Fruit fly (Drosophila melanogaster): Measurements from ENCODE around the gene Nelf-A.

Nelf-A gene

dm6 chr3R:21223453-21224057 lies at the start of gene Nelf-A, which contains the start of gene CG3337 (continued):
- TF ChIP-seq CG3281 (GFP tag; optimal IDR thresholded peaks at IDR 0.05) = peak; percentile 51
- peak; percentile 59 for TF ChIP-seq CG12155 (GFP tag; optimal IDR thresholded peaks at IDR 0.05)
- TF ChIP-seq TFAM (GFP tag; optimal IDR thresholded peaks at IDR 0.05) = no peak
- peak; percentile 64 for TF ChIP-seq ERR (GFP tag; optimal IDR thresholded peaks at IDR 0.05)
- no peak for TF ChIP-seq gsb (GFP tag; IDR thresholded peaks at IDR 0.05)
- TF ChIP-seq CG6254 (GFP tag; optimal IDR thresholded peaks at IDR 0.05) = peak; percentile 84
- peak; percentile 26 for TF ChIP-seq kay (GFP tag; optimal IDR thresholded peaks at IDR 0.05)
- peak; percentile 80 for TF ChIP-seq Xbp1 (GFP tag; optimal IDR thresholded peaks at IDR 0.05)
- peak; percentile 66 for TF ChIP-seq CG6272 (GFP tag; IDR thresholded peaks at IDR 0.05)
- no peak for TF ChIP-seq bowl (GFP tag; IDR thresholded peaks at IDR 0.05)
- peak in 1 of 2 experiments; percentile 50 for TF ChIP-seq bsh (GFP tag; optimal IDR thresholded peaks at IDR 0.05)
- peak; percentile 63 for TF ChIP-seq eyg (GFP tag; optimal IDR thresholded peaks at IDR 0.05)
- TF ChIP-seq Mrtf (GFP tag; IDR thresholded peaks at IDR 0.05) = peak; percentile 60; the same call in 2 of the 3 replicates
- TF ChIP-seq CG6854 (GFP tag; optimal IDR thresholded peaks at IDR 0.05) = no peak
- no peak; the same call in 2 of the 3 replicates for TF ChIP-seq croc (GFP tag; conservative IDR thresholded peaks at IDR 0.05)
- peak; percentile 81 for TF ChIP-seq caup (GFP tag; optimal IDR thresholded peaks at IDR 0.05; ENCODE audit: severe bottlenecking)
- no peak for TF ChIP-seq Nf-YA (GFP tag; IDR thresholded peaks at IDR 0.05)
- peak; percentile 52 for TF ChIP-seq emc (GFP tag; optimal IDR thresholded peaks at IDR 0.05)
- no peak for TF ChIP-seq Hand (GFP tag; optimal IDR thresholded peaks at IDR 0.05)
- no peak for TF ChIP-seq sc (optimal IDR thresholded peaks at IDR 0.05)
- no peak for TF ChIP-seq sc (GFP tag; optimal IDR thresholded peaks at IDR 0.05)
- TF ChIP-seq CG8478 (optimal IDR thresholded peaks at IDR 0.05) = peak; percentile 57
- peak; percentile 27 for TF ChIP-seq en (GFP tag; optimal IDR thresholded peaks at IDR 0.05)
- peak; percentile 30 for TF ChIP-seq CG15269 (tag; optimal IDR thresholded peaks at IDR 0.05)
- 0 out of 3 replicates have a peak, but pooled peaks have one; percentile 34 for TF ChIP-seq CG2889 (GFP tag; IDR thresholded peaks at IDR 0.05)
- TF ChIP-seq knrl (GFP tag; IDR thresholded peaks at IDR 0.05; ENCODE audit: partially characterized antibody) = peak; percentile 83
- peak; percentile 72 for TF ChIP-seq ken (GFP tag; IDR thresholded peaks at IDR 0.05)
- peak; percentile 74 for TF ChIP-seq vfl (GFP tag; optimal IDR thresholded peaks at IDR 0.05)
- TF ChIP-seq CG30020 (tag; optimal IDR thresholded peaks at IDR 0.05) = no peak
- TF ChIP-seq ftz-f1 (GFP tag; optimal IDR thresholded peaks at IDR 0.05) = peak; percentile 60
- peak; percentile 53 for TF ChIP-seq CG31224 (GFP tag; IDR thresholded peaks at IDR 0.05)
- no peak; the same call in 2 of the 3 replicates for TF ChIP-seq CG17361 (GFP tag; IDR thresholded peaks at IDR 0.05)
- no peak; the same call in 2 of the 3 replicates for TF ChIP-seq Optix (GFP tag; IDR thresholded peaks at IDR 0.05)
- TF ChIP-seq wdn (GFP tag; IDR thresholded peaks at IDR 0.05) = no peak
- TF ChIP-seq Pdp1 (GFP tag; optimal IDR thresholded peaks at IDR 0.05) = peak; percentile 69 to 71
- TF ChIP-seq nom (GFP tag; optimal IDR thresholded peaks at IDR 0.05) = peak; percentile 4
- peak; percentile 86 for TF ChIP-seq CG2120 (GFP tag; optimal IDR thresholded peaks at IDR 0.05)
- no peak for TF ChIP-seq CG6654 (GFP tag; optimal IDR thresholded peaks at IDR 0.05)
- TF ChIP-seq CG6683 (GFP tag; optimal IDR thresholded peaks at IDR 0.05) = no peak
- TF ChIP-seq ro (GFP tag; IDR thresholded peaks at IDR 0.05) = no peak
- TF ChIP-seq CG15696 (tag; optimal IDR thresholded peaks at IDR 0.05) = peak; percentile 14
- peak; percentile 22 for TF ChIP-seq Neu2 (GFP tag; optimal IDR thresholded peaks at IDR 0.05; ENCODE audit: borderline replicate concordance)
- peak; percentile 75 for TF ChIP-seq trem (tag; optimal IDR thresholded peaks at IDR 0.05)
- peak; percentile 40 for TF ChIP-seq Atf3 (GFP tag; optimal IDR thresholded peaks at IDR 0.05)
- TF ChIP-seq Doc3 (GFP tag; IDR thresholded peaks at IDR 0.05; ENCODE audit: partially characterized antibody) = peak; percentile 55; the same call in 2 of the 3 replicates
- TF ChIP-seq fd3F (GFP tag; optimal IDR thresholded peaks at IDR 0.05) = peak; percentile 31
- TF ChIP-seq CG6689 (GFP tag; IDR thresholded peaks at IDR 0.05) = 0 out of 2 replicates have a peak, but pooled peaks have one; percentile 8
- no peak for TF ChIP-seq zf30C (GFP tag; optimal IDR thresholded peaks at IDR 0.05)
- TF ChIP-seq salm (tag; optimal IDR thresholded peaks at IDR 0.05) = no peak
- TF ChIP-seq CG14014 (GFP tag; IDR thresholded peaks at IDR 0.05) = peak; percentile 58; the same call in 1 of the 2 replicates
